Fruit fly (Drosophila melanogaster) whole organism, prepupa: ENCODE results near the gene CG31898.
A peak's percentile ranks its signal among the peaks of the same experiment; 100 is the strongest.

Experiments used
- CG10631 ChIP-seq: fragments of 200-800 bp; sonication (Bioruptor generic); optimal IDR thresholded peaks from 2 replicates; lab custom pipeline; 2016; ENCODE audit warnings: missing biosample characterization, missing genetic modification characterization
- CG10669 ChIP-seq: fragments of 200-800 bp; sonication (Bioruptor generic); optimal IDR thresholded peaks from 3 replicates; lab custom pipeline; 2018; ENCODE audit warnings: missing biosample characterization, mild to moderate bottlenecking, missing genetic modification characterization, moderate library complexity
- CG11294 ChIP-seq: fragments of 200-800 bp; sonication (Bioruptor generic); IDR thresholded peaks from 2 replicates; pipeline ENCODE4 v1.3.6; 2022; ENCODE audit warnings: missing biosample characterization, missing genetic modification characterization
- CG11762 ChIP-seq: fragments of 200-800 bp; sonication (Bioruptor generic); optimal IDR thresholded peaks from 3 replicates; lab custom pipeline; 2016; ENCODE audit warnings: missing biosample characterization, missing genetic modification characterization; ENCODE audit not compliant: insufficient read depth
- CG15336 ChIP-seq: fragments of 200-800 bp; sonication (Bioruptor generic); IDR thresholded peaks from 2 replicates; pipeline ENCODE4 v1.3.6; 2022; ENCODE audit warnings: missing biosample characterization, missing genetic modification characterization
- CG1621 ChIP-seq: fragments of 200-800 bp; sonication (Bioruptor generic); optimal IDR thresholded peaks from 3 replicates; lab custom pipeline; 2018; ENCODE audit warnings: missing biosample characterization, mild to moderate bottlenecking, missing genetic modification characterization
- CG16779 ChIP-seq: fragments of 200-800 bp; sonication (Bioruptor generic); optimal IDR thresholded peaks from 3 replicates; lab custom pipeline; 2017; ENCODE audit warnings: missing biosample characterization, mild to moderate bottlenecking, missing genetic modification characterization
- CG3032 ChIP-seq: fragments of 200-800 bp; optimal IDR thresholded peaks from 2 replicates; lab custom pipeline; 2019; ENCODE audit warnings: missing biosample characterization, mild to moderate bottlenecking, missing genetic modification characterization, moderate library complexity
- CG34406 ChIP-seq: fragments of 200-800 bp; sonication (Bioruptor generic); optimal IDR thresholded peaks from 3 replicates; lab custom pipeline; 2016; ENCODE audit warnings: missing biosample characterization, missing genetic modification characterization
- CG3919 ChIP-seq: fragments of 200-800 bp; sonication (Bioruptor generic); optimal IDR thresholded peaks from 3 replicates; lab custom pipeline; 2016; ENCODE audit warnings: missing biosample characterization, missing genetic modification characterization
- CG6163 ChIP-seq: fragments of 200-800 bp; sonication (Bioruptor generic); IDR thresholded peaks from 3 replicates; pipeline ENCODE4 v1.3.6; 2022; ENCODE audit warnings: missing biosample characterization, missing genetic modification characterization
- CG6276 ChIP-seq: fragments of 200-800 bp; sonication (Bioruptor generic); optimal IDR thresholded peaks from 2 replicates; lab custom pipeline; 2017; ENCODE audit warnings: missing biosample characterization, mild to moderate bottlenecking, missing genetic modification characterization
- CG6808 ChIP-seq: fragments of 200-800 bp; sonication (Bioruptor generic); optimal IDR thresholded peaks from 3 replicates; lab custom pipeline; 2017; ENCODE audit warnings: missing biosample characterization, missing genetic modification characterization, mild to moderate bottlenecking, moderate library complexity, missing genetic modification reagents
- CG7368 ChIP-seq: fragments of 200-800 bp; sonication (Bioruptor generic); optimal IDR thresholded peaks from 3 replicates; lab custom pipeline; 2016; ENCODE audit warnings: missing biosample characterization, missing genetic modification characterization
- CG8119 ChIP-seq: fragments of 200-800 bp; sonication (Bioruptor generic); IDR thresholded peaks from 3 replicates; pipeline ENCODE4 v1.3.6; 2022; ENCODE audit warnings: missing biosample characterization, missing genetic modification characterization
- CG8319 ChIP-seq: fragments of 200-800 bp; sonication (Bioruptor generic); optimal IDR thresholded peaks from 3 replicates; lab custom pipeline; 2016; ENCODE audit warnings: missing biosample characterization, missing genetic modification characterization
- Eip78C ChIP-seq: fragments of 200-800 bp; sonication (Bioruptor generic); peaks from one replicate; lab custom pipeline; 2016; ENCODE audit warnings: missing biosample characterization, missing genetic modification characterization
- Eip93F ChIP-seq: fragments of 200-800 bp; sonication (Bioruptor generic); optimal IDR thresholded peaks from 2 replicates; lab custom pipeline; 2016; ENCODE audit warnings: missing biosample characterization, mild to moderate bottlenecking, missing genetic modification characterization
- Ets21C ChIP-seq: fragments of 200-800 bp; sonication (Bioruptor generic); optimal IDR thresholded peaks from 3 replicates; lab custom pipeline; 2016; ENCODE audit warnings: missing biosample characterization, missing genetic modification characterization
- Ets96B ChIP-seq: fragments of 200-800 bp; optimal IDR thresholded peaks from 2 replicates; lab custom pipeline; 2019; ENCODE audit warnings: missing biosample characterization, mild to moderate bottlenecking, missing genetic modification characterization, moderate library complexity
- Hr4 ChIP-seq: fragments of 200-800 bp; sonication (Bioruptor generic); optimal IDR thresholded peaks from 3 replicates; lab custom pipeline; 2016; ENCODE audit warnings: missing biosample characterization, missing genetic modification characterization
- Lpt ChIP-seq: fragments of 200-800 bp; sonication (Bioruptor generic); optimal IDR thresholded peaks from 3 replicates; lab custom pipeline; 2016; ENCODE audit warnings: missing biosample characterization, missing genetic modification characterization
- Met ChIP-seq: fragments of 200-800 bp; sonication (Bioruptor generic); optimal IDR thresholded peaks from 3 replicates; lab custom pipeline; 2016; ENCODE audit warnings: missing biosample characterization, missing genetic modification characterization
- OdsH ChIP-seq: fragments of 200-800 bp; sonication (Bioruptor generic); optimal IDR thresholded peaks from 3 replicates; lab custom pipeline; 2016; ENCODE audit warnings: missing biosample characterization, missing genetic modification characterization
- Smox ChIP-seq: fragments of 200-800 bp; sonication (Bioruptor generic); optimal IDR thresholded peaks from 3 replicates; lab custom pipeline; 2016; ENCODE audit warnings: missing biosample characterization, missing genetic modification characterization
- Sox102F ChIP-seq: fragments of 200-800 bp; sonication (Bioruptor generic); optimal IDR thresholded peaks from 2 replicates; lab custom pipeline; 2016; ENCODE audit warnings: missing biosample characterization, mild to moderate bottlenecking, missing genetic modification characterization
- Sox15 ChIP-seq: fragments of 200-800 bp; sonication (Bioruptor generic); optimal IDR thresholded peaks from 3 replicates; lab custom pipeline; 2016; ENCODE audit warnings: missing biosample characterization, missing genetic modification characterization
- acj6 ChIP-seq: fragments of 200-800 bp; sonication (Bioruptor generic); optimal IDR thresholded peaks from 3 replicates; lab custom pipeline; 2016; ENCODE audit warnings: missing biosample characterization, missing genetic modification characterization
- cyc ChIP-seq: fragments of 200-800 bp; sonication (Bioruptor generic); optimal IDR thresholded peaks from 3 replicates; lab custom pipeline; 2016; ENCODE audit warnings: missing biosample characterization, missing genetic modification characterization
- dac ChIP-seq: fragments of 200-800 bp; sonication (Bioruptor generic); optimal IDR thresholded peaks from 2 replicates; lab custom pipeline; 2017; ENCODE audit warnings: missing biosample characterization, mild to moderate bottlenecking, missing genetic modification characterization
- dsx ChIP-seq: fragments of 200-800 bp; optimal IDR thresholded peaks from 3 replicates; lab custom pipeline; 2019; ENCODE audit warnings: missing biosample characterization, mild to moderate bottlenecking, missing genetic modification characterization, moderate library complexity; ENCODE audit not compliant: poor library complexity, severe bottlenecking
- esn ChIP-seq: fragments of 200-800 bp; sonication (Bioruptor generic); optimal IDR thresholded peaks from 2 replicates; lab custom pipeline; 2016; ENCODE audit warnings: missing biosample characterization, mild to moderate bottlenecking, missing genetic modification characterization, moderate library complexity
- fd59A ChIP-seq: fragments of 200-800 bp; sonication (Bioruptor generic); optimal IDR thresholded peaks from 2 replicates; lab custom pipeline; 2017; ENCODE audit warnings: missing biosample characterization, mild to moderate bottlenecking, missing genetic modification characterization, missing genetic modification reagents
- fd85E ChIP-seq: fragments of 200-800 bp; sonication (Bioruptor generic); optimal IDR thresholded peaks from 3 replicates; lab custom pipeline; 2016; ENCODE audit warnings: missing biosample characterization, missing genetic modification characterization
- fkh ChIP-seq: fragments of 200-800 bp; sonication (Bioruptor generic); optimal IDR thresholded peaks from 3 replicates; lab custom pipeline; 2017; ENCODE audit warnings: missing biosample characterization, mild to moderate bottlenecking, missing genetic modification characterization, moderate library complexity
- lz ChIP-seq: fragments of 200-800 bp; sonication (Bioruptor generic); optimal IDR thresholded peaks from 3 replicates; lab custom pipeline; 2016; ENCODE audit warnings: missing biosample characterization, missing genetic modification characterization
- pdm3 ChIP-seq: fragments of 200-800 bp; sonication (Bioruptor generic); optimal IDR thresholded peaks from 3 replicates; lab custom pipeline; 2016; ENCODE audit warnings: missing biosample characterization, missing genetic modification characterization
- salr ChIP-seq, 2 experiments: fragments of 200-800 bp; sonication (Bioruptor generic); optimal IDR thresholded peaks; 3 replicates each; lab custom pipeline; 2016 to 2018; ENCODE audit warnings: missing biosample characterization in 2 of 2, missing genetic modification characterization in 2 of 2, mild to moderate bottlenecking in 1 of 2
- spab ChIP-seq: fragments of 200-800 bp; sonication (Bioruptor generic); optimal IDR thresholded peaks from 2 replicates; lab custom pipeline; 2017; ENCODE audit warnings: missing biosample characterization, mild to moderate bottlenecking, missing genetic modification characterization, missing genetic modification reagents
- ss ChIP-seq, 2 experiments: fragments of 200-800 bp; sonication (Bioruptor generic); optimal IDR thresholded peaks; 2 replicates in 1 of 2; 3 replicates in 1 of 2; lab custom pipeline; 2017 to 2018; ENCODE audit warnings: mild to moderate bottlenecking in 2 of 2, missing biosample characterization in 2 of 2, missing genetic modification characterization in 2 of 2, moderate library complexity in 1 of 2
- svp ChIP-seq: fragments of 200-800 bp; sonication (Bioruptor generic); peaks from one replicate; lab custom pipeline; 2016; ENCODE audit warnings: missing biosample characterization, missing genetic modification characterization
- topi ChIP-seq: fragments of 200-800 bp; sonication (Bioruptor generic); optimal IDR thresholded peaks from 3 replicates; lab custom pipeline; 2016; ENCODE audit warnings: missing biosample characterization, missing genetic modification characterization

The CG31898 gene

DNA sequence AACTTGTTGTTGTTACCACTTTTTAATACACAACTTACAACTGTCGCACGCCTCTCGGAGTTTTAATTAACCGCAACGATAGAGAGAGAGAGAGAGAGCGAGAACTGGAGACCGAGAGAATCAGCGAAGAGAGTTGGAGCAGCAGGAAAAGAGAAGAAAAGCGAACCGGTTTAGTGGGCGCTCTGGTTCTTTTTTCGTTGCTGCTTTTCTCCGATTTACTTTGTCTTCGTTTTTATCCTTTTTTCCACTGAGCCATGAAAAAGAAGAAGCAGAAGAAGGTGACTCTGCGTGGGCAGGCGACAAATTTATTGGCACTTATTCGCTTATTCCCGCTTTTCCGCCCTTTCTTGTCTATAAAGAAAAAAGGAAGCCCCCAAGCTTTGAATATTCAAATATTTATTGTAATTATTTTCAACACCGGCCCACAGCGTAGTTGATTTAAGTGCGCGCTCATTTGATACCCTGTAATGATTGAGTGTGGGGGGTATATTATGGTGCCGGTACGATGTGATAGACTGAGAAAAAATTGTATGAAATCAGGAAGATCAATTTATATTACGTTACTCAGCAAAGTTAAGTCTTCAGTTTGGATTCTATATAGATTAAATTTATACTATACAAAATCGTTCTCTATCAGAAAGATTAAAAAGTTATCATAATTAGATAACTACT lies 20.2 kb downstream of the CG31898 start (continued):
- TF ChIP-seq CG3032 (tag; lab: Kevin White, UChicago), result peak; percentile 27

DNA sequence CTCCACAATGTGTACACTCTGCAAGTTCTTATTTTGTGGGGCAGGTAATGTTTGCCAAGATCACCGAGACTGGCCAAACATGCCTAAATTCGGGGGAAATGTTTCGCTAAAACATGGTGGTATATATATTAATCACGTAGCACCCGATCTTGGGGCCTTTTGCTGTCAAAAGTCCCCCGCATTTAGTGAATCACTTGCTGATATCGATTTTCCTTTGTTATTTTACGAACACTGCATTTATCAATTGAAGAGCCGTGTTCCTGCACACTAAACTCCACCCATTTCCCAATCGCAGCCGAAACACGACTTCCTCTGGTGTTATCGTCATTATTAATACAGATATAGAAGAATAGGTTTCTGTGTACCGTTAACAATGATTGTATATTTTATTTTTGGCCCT lies 21.5 kb downstream of the CG31898 start:
- TF ChIP-seq Sox102F (GFP tag; lab: Kevin White, UChicago) (no peak), cyc (GFP tag; lab: Kevin White, UChicago) (no peak), Ets21C (GFP tag; lab: Kevin White, UChicago) (no peak), Hr4 (GFP tag; lab: Kevin White, UChicago) (no peak), pdm3 (no peak), dsx (GFP tag; lab: Kevin White, UChicago) (no peak), CG16779 (tag; lab: Kevin White, UChicago) (no peak), CG15336 (GFP tag; lab: Robert Waterston, UW) (no peak), spab (GFP tag; lab: Kevin White, UChicago) (no peak), Smox (GFP tag; lab: Kevin White, UChicago) (no peak), esn (GFP tag; lab: Kevin White, UChicago) (no peak)

DNA sequence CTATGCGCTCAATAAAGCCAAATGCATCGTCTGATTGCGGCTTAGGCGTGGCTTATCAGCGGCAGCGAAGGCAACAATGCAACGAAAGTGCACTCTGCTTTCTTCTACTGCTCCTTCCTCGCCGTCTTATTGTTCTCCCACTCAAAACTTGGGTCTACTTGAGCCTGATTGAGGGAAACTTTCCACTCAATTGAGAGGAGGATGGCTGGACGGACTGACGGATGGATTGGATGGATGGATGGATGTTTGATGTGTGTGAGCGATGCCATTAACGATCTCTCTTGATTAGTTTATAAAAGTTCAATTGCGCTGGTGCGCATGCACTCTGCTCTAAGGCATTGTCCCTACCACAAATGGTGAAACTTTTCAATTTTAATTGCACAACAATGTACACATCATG lies 22.8 kb downstream of the CG31898 start:
- TF ChIP-seq Sox15, result no peak
- TF ChIP-seq Eip78C (GFP tag; lab: Kevin White, UChicago), result peak; percentile 49
- TF ChIP-seq CG6163 (GFP tag; lab: Robert Waterston, UW), result no peak
- peak; percentile 46 for TF ChIP-seq dsx (GFP tag; lab: Kevin White, UChicago)
- TF ChIP-seq CG11294 (GFP tag; lab: Robert Waterston, UW), result no peak
- TF ChIP-seq Met (GFP tag; lab: Kevin White, UChicago), result no peak
- TF ChIP-seq, all 60 proteins: peak for 2

DNA sequence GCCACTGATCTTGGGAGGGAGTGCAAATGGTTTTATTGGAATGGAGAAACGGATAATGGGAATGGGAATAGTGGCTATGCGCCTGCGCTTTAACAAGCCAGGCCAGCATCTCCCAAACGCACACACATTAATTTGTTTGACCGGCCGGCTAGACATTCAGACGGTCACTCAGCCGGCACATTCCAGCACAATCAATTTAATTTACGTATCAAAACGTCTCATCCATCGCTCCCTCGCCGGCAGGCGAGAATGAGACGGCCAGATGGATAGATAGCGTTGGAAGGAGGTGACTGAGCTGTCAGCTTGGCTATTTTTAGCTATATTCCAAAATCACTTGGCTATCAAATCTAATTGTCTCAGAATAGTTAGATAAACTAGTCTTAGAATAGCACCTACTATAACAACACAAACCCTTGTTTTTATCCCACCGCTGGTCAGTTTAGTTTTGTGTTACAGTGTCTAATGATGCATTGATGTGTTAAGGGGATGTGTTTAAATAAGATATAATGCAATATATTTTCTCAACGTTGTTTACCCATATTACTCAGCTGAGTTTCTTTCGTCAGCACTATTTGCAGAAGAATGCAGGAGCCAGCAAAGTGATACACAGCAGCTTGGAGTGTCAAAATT lies 23.4 kb downstream of the CG31898 start:
- TF ChIP-seq Eip78C (GFP tag; lab: Kevin White, UChicago), result peak; percentile 54
- peak; percentile 7 for TF ChIP-seq CG3919 (GFP tag; lab: Kevin White, UChicago)
- TF ChIP-seq CG10631 (GFP tag; lab: Kevin White, UChicago), result peak; percentile 24
- no peak for TF ChIP-seq CG16779 (tag; lab: Kevin White, UChicago)
- TF ChIP-seq fd85E (GFP tag; lab: Kevin White, UChicago), result no peak
- no peak for TF ChIP-seq Eip93F (GFP tag; lab: Kevin White, UChicago)
- TF ChIP-seq salr (GFP tag; optimal IDR thresholded peaks at IDR 0.05; lab: Kevin White, UChicago), result no peak
- no peak for TF ChIP-seq fd59A (GFP tag; lab: Kevin White, UChicago)
- no peak for TF ChIP-seq CG34406 (GFP tag; lab: Kevin White, UChicago)
- TF ChIP-seq Ets21C (GFP tag; lab: Kevin White, UChicago), result no peak
- peak in 1 of 2 experiments; percentile 33 for TF ChIP-seq ss (GFP tag; optimal IDR thresholded peaks at IDR 0.05; lab: Kevin White, UChicago)
- TF ChIP-seq svp, result peak; percentile 53
- peak; percentile 58 for TF ChIP-seq CG6808 (GFP tag; lab: Kevin White, UChicago)
- TF ChIP-seq CG10669, result peak; percentile 36
- no peak for TF ChIP-seq CG8319 (GFP tag; lab: Kevin White, UChicago)
- peak; percentile 23 for TF ChIP-seq fkh (GFP tag; lab: Kevin White, UChicago)
- no peak for TF ChIP-seq Lpt (GFP tag; lab: Kevin White, UChicago)
- peak; percentile 6 for TF ChIP-seq acj6 (GFP tag; lab: Kevin White, UChicago)
- no peak for TF ChIP-seq spab (GFP tag; lab: Kevin White, UChicago)
- TF ChIP-seq OdsH (GFP tag; lab: Kevin White, UChicago), result no peak
- TF ChIP-seq CG1621 (tag; lab: Kevin White, UChicago), result no peak
- TF ChIP-seq lz (GFP tag; lab: Kevin White, UChicago), result no peak
- TF ChIP-seq CG8119 (GFP tag; lab: Robert Waterston, UW), result no peak
- no peak for TF ChIP-seq Sox15
- TF ChIP-seq dac (GFP tag; lab: Kevin White, UChicago), result no peak
- peak; percentile 20 for TF ChIP-seq Ets96B
- peak; percentile 40 for TF ChIP-seq Met (GFP tag; lab: Kevin White, UChicago)
- no peak for TF ChIP-seq CG7368 (GFP tag; lab: Kevin White, UChicago)
- peak; percentile 57 for TF ChIP-seq Sox102F (GFP tag; lab: Kevin White, UChicago)
- TF ChIP-seq esn (GFP tag; lab: Kevin White, UChicago), result peak; percentile 35
- TF ChIP-seq Hr4 (GFP tag; lab: Kevin White, UChicago), result peak; percentile 3
- TF ChIP-seq topi (GFP tag; lab: Kevin White, UChicago), result no peak
- no peak for TF ChIP-seq CG11762
- TF ChIP-seq CG6276, result no peak
